Fruit fly (Drosophila melanogaster): ENCODE results near the gene CG17129.

dm6 chr3L:652637-653036, 27.5 kb downstream of the CG17129 start, which contains the start of gene CG3402:
- no peak for TF ChIP-seq h (GFP tag; optimal IDR thresholded peaks at IDR 0.05)
- no peak for TF ChIP-seq Myc (optimal IDR thresholded peaks at IDR 0.05)
- no peak for TF ChIP-seq Hr78 (GFP tag; optimal IDR thresholded peaks at IDR 0.05)
